Fruit fly (Drosophila melanogaster) whole organism, prepupa: ENCODE data around the gene milt.

ENCODE experiments used
- CG16779 ChIP-seq: fragments of 200-800 bp; sonication (Bioruptor generic); optimal IDR thresholded peaks from 3 replicates; lab custom pipeline; 2017; ENCODE audit warnings: missing biosample characterization, mild to moderate bottlenecking, missing genetic modification characterization
- CG8319 ChIP-seq: fragments of 200-800 bp; sonication (Bioruptor generic); optimal IDR thresholded peaks from 3 replicates; lab custom pipeline; 2016; ENCODE audit warnings: missing biosample characterization, missing genetic modification characterization
- Hr39 ChIP-seq: fragments of 200-800 bp; sonication (Bioruptor generic); optimal IDR thresholded peaks from 2 replicates; lab custom pipeline; 2016; ENCODE audit warnings: missing biosample characterization, missing genetic modification characterization
- OdsH ChIP-seq: fragments of 200-800 bp; sonication (Bioruptor generic); optimal IDR thresholded peaks from 3 replicates; lab custom pipeline; 2016; ENCODE audit warnings: missing biosample characterization, missing genetic modification characterization
- acj6 ChIP-seq: fragments of 200-800 bp; sonication (Bioruptor generic); optimal IDR thresholded peaks from 3 replicates; lab custom pipeline; 2016; ENCODE audit warnings: missing biosample characterization, missing genetic modification characterization
- dsx ChIP-seq: fragments of 200-800 bp; optimal IDR thresholded peaks from 3 replicates; lab custom pipeline; 2019; ENCODE audit warnings: missing biosample characterization, mild to moderate bottlenecking, missing genetic modification characterization, moderate library complexity; ENCODE audit not compliant: poor library complexity, severe bottlenecking
- fd59A ChIP-seq: fragments of 200-800 bp; sonication (Bioruptor generic); optimal IDR thresholded peaks from 2 replicates; lab custom pipeline; 2017; ENCODE audit warnings: missing biosample characterization, mild to moderate bottlenecking, missing genetic modification characterization, missing genetic modification reagents
- fd85E ChIP-seq: fragments of 200-800 bp; sonication (Bioruptor generic); optimal IDR thresholded peaks from 3 replicates; lab custom pipeline; 2016; ENCODE audit warnings: missing biosample characterization, missing genetic modification characterization
- lz ChIP-seq: fragments of 200-800 bp; sonication (Bioruptor generic); optimal IDR thresholded peaks from 3 replicates; lab custom pipeline; 2016; ENCODE audit warnings: missing biosample characterization, missing genetic modification characterization
- pdm3 ChIP-seq: fragments of 200-800 bp; sonication (Bioruptor generic); optimal IDR thresholded peaks from 3 replicates; lab custom pipeline; 2016; ENCODE audit warnings: missing biosample characterization, missing genetic modification characterization
- spab ChIP-seq: fragments of 200-800 bp; sonication (Bioruptor generic); optimal IDR thresholded peaks from 2 replicates; lab custom pipeline; 2017; ENCODE audit warnings: missing biosample characterization, mild to moderate bottlenecking, missing genetic modification characterization, missing genetic modification reagents
- topi ChIP-seq: fragments of 200-800 bp; sonication (Bioruptor generic); optimal IDR thresholded peaks from 3 replicates; lab custom pipeline; 2016; ENCODE audit warnings: missing biosample characterization, missing genetic modification characterization
- vri ChIP-seq: fragments of 200-800 bp; sonication (Bioruptor generic); optimal IDR thresholded peaks from 3 replicates; lab custom pipeline; 2016; ENCODE audit warnings: missing biosample characterization, mild to moderate bottlenecking, missing genetic modification characterization

DNA sequence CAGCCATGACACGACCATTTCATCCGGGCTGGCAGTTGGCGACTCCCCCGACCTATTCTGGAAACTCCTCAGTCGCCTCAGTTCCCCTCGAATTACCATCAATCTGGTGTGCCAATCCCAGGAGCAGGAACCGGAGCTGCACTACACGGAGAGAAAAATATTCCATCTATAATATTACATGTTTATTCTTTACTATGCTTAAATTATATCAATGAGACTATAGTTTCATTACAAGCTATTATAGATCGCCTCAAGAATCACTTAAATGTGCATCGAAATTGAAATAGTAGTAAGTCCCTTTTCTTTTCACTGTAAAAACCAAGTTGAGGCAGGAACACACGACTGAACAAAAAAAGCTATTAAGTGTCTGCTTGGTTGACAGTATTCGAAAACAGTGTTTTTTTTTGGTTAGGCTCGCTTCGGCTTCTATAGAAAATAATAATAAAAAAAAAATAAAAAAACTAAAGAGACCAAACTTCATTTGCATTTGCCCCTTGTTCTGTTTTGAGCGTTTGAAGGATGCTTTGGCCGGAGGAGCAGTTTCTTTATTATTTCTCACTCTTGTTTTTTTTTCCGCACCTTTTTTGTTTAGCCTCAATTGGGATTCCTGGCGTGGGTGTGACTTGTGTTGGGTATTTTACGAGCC lies 38.6 kb downstream of the milt start:
- TF ChIP-seq lz (peak; percentile 61), OdsH (GFP tag; lab: Kevin White, UChicago) (peak; percentile 76), spab (GFP tag; lab: Kevin White, UChicago) (peak; percentile 84), dsx (GFP tag; lab: Kevin White, UChicago) (peak; percentile 93), Hr39 (GFP tag; lab: Kevin White, UChicago) (peak; percentile 45), CG16779 (tag; lab: Kevin White, UChicago) (peak; percentile 66), acj6 (GFP tag; lab: Kevin White, UChicago) (peak; percentile 81), topi (GFP tag; lab: Kevin White, UChicago) (peak; percentile 60), fd59A (GFP tag; lab: Kevin White, UChicago) (peak; percentile 89), fd85E (GFP tag; lab: Kevin White, UChicago) (no peak), CG8319 (peak; percentile 55), vri (peak; percentile 12), pdm3 (GFP tag; lab: Kevin White, UChicago) (peak; percentile 83)
